Worm (Caenorhabditis elegans) whole organism, late embryonic: ENCODE results near the gene fbxa-219.
A peak's percentile ranks its signal among the peaks of the same experiment; 100 is the strongest.

Experiments used
- C08G9.2 ChIP-seq: sonication (generic microtip); optimal IDR thresholded peaks from 2 replicates; lab custom pipeline; 2016; ENCODE audit warnings: mild to moderate bottlenecking, missing genetic modification characterization, moderate library complexity, missing compliant biosample characterization
- F13H6.1 ChIP-seq: sonication (generic microtip); optimal IDR thresholded peaks from 2 replicates; lab custom pipeline; 2016; ENCODE audit warnings: missing genetic modification characterization, missing compliant biosample characterization
- K02D7.2 ChIP-seq: sonication (generic microtip); optimal IDR thresholded peaks from 2 replicates; lab custom pipeline; 2017; ENCODE audit warnings: mild to moderate bottlenecking, missing genetic modification characterization, missing compliant biosample characterization
- ceh-14 ChIP-seq: sonication (generic microtip); optimal IDR thresholded peaks from 2 replicates; lab custom pipeline; 2016; ENCODE audit warnings: missing genotype, missing genetic modification characterization, missing compliant biosample characterization
- ceh-30 ChIP-seq: fragments of 150-350 bp; optimal IDR thresholded peaks from 2 replicates; lab custom pipeline; 2014; ENCODE audit warnings: missing biosample characterization, missing genetic modification characterization
- ceh-31 ChIP-seq: sonication (generic microtip); optimal IDR thresholded peaks from 2 replicates; lab custom pipeline; 2016; ENCODE audit warnings: missing genetic modification characterization, missing compliant biosample characterization
- ceh-34 ChIP-seq: sonication (generic microtip); optimal IDR thresholded peaks from 2 replicates; lab custom pipeline; 2016; ENCODE audit warnings: mild to moderate bottlenecking, missing genetic modification characterization, missing compliant biosample characterization
- ceh-45 ChIP-seq: fragments of 200-800 bp; sonication (Bioruptor generic); IDR thresholded peaks from 2 replicates; pipeline ENCODE4 v1.3.6; 2022; ENCODE audit warnings: missing genetic modification reagents, missing genetic modification characterization, missing compliant biosample characterization
- ceh-48 ChIP-seq: sonication (generic microtip); optimal IDR thresholded peaks from 2 replicates; lab custom pipeline; 2016; ENCODE audit warnings: missing genetic modification characterization, inconsistent platforms, missing compliant biosample characterization
- ceh-9 ChIP-seq: sonication (generic microtip); optimal IDR thresholded peaks from 2 replicates; lab custom pipeline; 2016; ENCODE audit warnings: mild to moderate bottlenecking, missing genetic modification characterization, inconsistent platforms, missing compliant biosample characterization
- dmd-4 ChIP-seq: sonication (generic microtip); optimal IDR thresholded peaks from 2 replicates; lab custom pipeline; 2016; ENCODE audit warnings: borderline replicate concordance, missing genetic modification characterization, missing compliant biosample characterization
- dve-1 ChIP-seq: sonication (generic microtip); optimal IDR thresholded peaks from 2 replicates; lab custom pipeline; 2017; ENCODE audit warnings: antibody characterized with exemption, mild to moderate bottlenecking, missing genetic modification characterization, missing compliant biosample characterization
- elt-2 ChIP-seq: sonication (generic microtip); optimal IDR thresholded peaks from 2 replicates; lab custom pipeline; 2016; ENCODE audit warnings: missing genetic modification reagents, missing genetic modification characterization, missing compliant biosample characterization
- ets-4 ChIP-seq: sonication (generic microtip); optimal IDR thresholded peaks from 2 replicates; lab custom pipeline; 2016; ENCODE audit warnings: missing genetic modification characterization, missing compliant biosample characterization
- fkh-6 ChIP-seq: sonication (generic microtip); optimal IDR thresholded peaks from 2 replicates; lab custom pipeline; 2016; ENCODE audit warnings: missing genetic modification characterization, missing compliant biosample characterization
- hlh-13 ChIP-seq: fragments of 200-800 bp; sonication (Bioruptor generic); optimal IDR thresholded peaks from 2 replicates; lab custom pipeline; 2018; ENCODE audit warnings: mild to moderate bottlenecking, missing genetic modification characterization, missing compliant biosample characterization
- hlh-15 ChIP-seq: sonication (generic microtip); optimal IDR thresholded peaks from 2 replicates; lab custom pipeline; 2016; ENCODE audit warnings: missing genetic modification characterization, missing compliant biosample characterization
- hlh-6 ChIP-seq: sonication (generic microtip); optimal IDR thresholded peaks from 2 replicates; lab custom pipeline; 2016; ENCODE audit warnings: missing genotype, missing genetic modification characterization, missing compliant biosample characterization
- hlh-8 ChIP-seq: sonication (generic microtip); optimal IDR thresholded peaks from 2 replicates; lab custom pipeline; 2016; ENCODE audit warnings: missing genotype, missing genetic modification characterization, missing compliant biosample characterization
- madf-2 ChIP-seq: sonication (generic microtip); optimal IDR thresholded peaks from 2 replicates; lab custom pipeline; 2017; ENCODE audit warnings: missing genetic modification characterization, missing compliant biosample characterization
- nfya-1 ChIP-seq: sonication (generic microtip); optimal IDR thresholded peaks from 2 replicates; lab custom pipeline; 2017; ENCODE audit warnings: missing genetic modification characterization, mild to moderate bottlenecking, missing compliant biosample characterization, antibody characterized with exemption, moderate library complexity
- nhr-232 ChIP-seq: sonication (generic microtip); optimal IDR thresholded peaks from 2 replicates; lab custom pipeline; 2016; ENCODE audit warnings: missing genetic modification characterization, missing compliant biosample characterization
- pag-3 ChIP-seq: sonication (generic microtip); optimal IDR thresholded peaks from 2 replicates; lab custom pipeline; 2016; ENCODE audit warnings: missing compliant biosample characterization, missing genetic modification characterization, borderline replicate concordance
- pat-9 ChIP-seq: fragments of 200-800 bp; sonication (Bioruptor generic); optimal IDR thresholded peaks from 2 replicates; lab custom pipeline; 2018; ENCODE audit warnings: mild to moderate bottlenecking, missing genetic modification characterization, moderate library complexity, missing compliant biosample characterization
- pax-1 ChIP-seq: fragments of 150-350 bp; optimal IDR thresholded peaks from 2 replicates; lab custom pipeline; 2014; ENCODE audit warnings: missing biosample characterization, missing genetic modification characterization
- pha-4 ChIP-seq: fragments of 150-350 bp; optimal IDR thresholded peaks from 2 replicates; lab custom pipeline; 2018; ENCODE audit warnings: missing biosample characterization, missing genetic modification reagents, missing genetic modification characterization
- pqm-1 ChIP-seq: sonication (generic microtip); optimal IDR thresholded peaks from 2 replicates; lab custom pipeline; 2016; ENCODE audit warnings: missing genetic modification characterization, missing compliant biosample characterization
- rnt-1 ChIP-seq: sonication (generic microtip); optimal IDR thresholded peaks from 2 replicates; lab custom pipeline; 2016; ENCODE audit warnings: missing genetic modification characterization, missing compliant biosample characterization
- sdc-2 ChIP-seq: sonication (generic microtip); optimal IDR thresholded peaks from 2 replicates; lab custom pipeline; 2016; ENCODE audit warnings: missing genotype, missing genetic modification characterization, missing compliant biosample characterization
- sox-4 ChIP-seq: sonication (generic microtip); optimal IDR thresholded peaks from 2 replicates; lab custom pipeline; 2017; ENCODE audit warnings: mild to moderate bottlenecking, missing genetic modification characterization, inconsistent platforms, missing compliant biosample characterization
- syd-9 ChIP-seq: sonication (generic microtip); optimal IDR thresholded peaks from 2 replicates; lab custom pipeline; 2016; ENCODE audit warnings: mild to moderate bottlenecking, missing genetic modification characterization, moderate library complexity, missing compliant biosample characterization
- tbx-2 ChIP-seq: sonication (generic microtip); optimal IDR thresholded peaks from 2 replicates; lab custom pipeline; 2016; ENCODE audit warnings: missing genetic modification characterization, missing compliant biosample characterization
- zip-5 ChIP-seq: sonication (generic microtip); optimal IDR thresholded peaks from 2 replicates; lab custom pipeline; 2016; ENCODE audit warnings: missing genetic modification characterization, missing compliant biosample characterization
- ztf-16 ChIP-seq: sonication (generic microtip); optimal IDR thresholded peaks from 2 replicates; lab custom pipeline; 2017; ENCODE audit warnings: missing genetic modification characterization, missing compliant biosample characterization

Gene fbxa-219

ce11 chrIII:2331033-2331625 lies 39.9 kb downstream of the fbxa-219 start, which contains the start of the genes Y54F10BM.13 and ppm-1.D:
TSS of gene Y54F10BM.13 (minus strand) at chrIII:2331083.
TSS of gene ppm-1.D (plus strand) at chrIII:2331572.
- peak; percentile 27 for TF ChIP-seq ceh-31 (tag; lab: Kevin White, UChicago)
- peak; percentile 18 for TF ChIP-seq nfya-1 (tag; lab: Kevin White, UChicago)
- no peak for TF ChIP-seq ceh-30 (tag; lab: Kevin White, UChicago)
- peak; percentile 28 for TF ChIP-seq elt-2 (tag; lab: Kevin White, UChicago)
- no peak for TF ChIP-seq sox-4
- no peak for TF ChIP-seq fkh-6 (tag; lab: Kevin White, UChicago)
- TF ChIP-seq hlh-13 (GFP tag; lab: Kevin White, UChicago), result no peak
- no peak for TF ChIP-seq ceh-34 (tag; lab: Kevin White, UChicago)
- TF ChIP-seq ceh-9 (tag; lab: Kevin White, UChicago), result no peak
- TF ChIP-seq pha-4 (tag; lab: Kevin White, UChicago), result no peak
- TF ChIP-seq ceh-48, result peak; percentile 26
- no peak for TF ChIP-seq dmd-4 (tag; lab: Kevin White, UChicago)
- TF ChIP-seq K02D7.2, result no peak
- TF ChIP-seq dve-1, result no peak
- no peak for TF ChIP-seq ztf-16 (tag; lab: Kevin White, UChicago)
- no peak for TF ChIP-seq sdc-2
- TF ChIP-seq ceh-14 (tag; lab: Kevin White, UChicago), result no peak
- peak; percentile 2 for TF ChIP-seq rnt-1 (tag; lab: Kevin White, UChicago)
- TF ChIP-seq hlh-6 (tag; lab: Kevin White, UChicago), result no peak
- no peak for TF ChIP-seq zip-5 (tag; lab: Kevin White, UChicago)
- TF ChIP-seq hlh-8, result no peak
- no peak for TF ChIP-seq pat-9 (tag; lab: Kevin White, UChicago)
- TF ChIP-seq madf-2, result no peak
- TF ChIP-seq pag-3 (tag; lab: Kevin White, UChicago), result no peak
- TF ChIP-seq nhr-232 (tag; lab: Kevin White, UChicago), result no peak
- TF ChIP-seq tbx-2 (tag; lab: Kevin White, UChicago), result no peak

- TF ChIP-seq fkh-6 (tag; lab: Kevin White, UChicago), result no peak
- TF ChIP-seq syd-9 (tag; lab: Kevin White, UChicago), result no peak
- TF ChIP-seq pax-1 (tag; lab: Kevin White, UChicago), result no peak
- no peak for TF ChIP-seq ceh-45 (GFP tag; lab: Robert Waterston, UW)
- TF ChIP-seq ceh-9 (tag; lab: Kevin White, UChicago), result no peak
- TF ChIP-seq nfya-1 (tag; lab: Kevin White, UChicago), result no peak
- TF ChIP-seq hlh-15, result no peak
- no peak for TF ChIP-seq ets-4 (tag; lab: Kevin White, UChicago)
- TF ChIP-seq hlh-6 (tag; lab: Kevin White, UChicago), result no peak
- no peak for TF ChIP-seq F13H6.1
- TF ChIP-seq pqm-1 (tag; lab: Kevin White, UChicago), result no peak
- no peak for TF ChIP-seq C08G9.2 (tag; lab: Kevin White, UChicago)
- no peak for TF ChIP-seq madf-2
These were observed 52.1 kb downstream of the fbxa-219 start, which contains the start of gene phf-5 for ce11 chrIII:2343273-2343672. TSS of gene phf-5 (plus strand) at chrIII:2343573.
